Fruit fly (Drosophila melanogaster) whole organism, wandering third instar larva: ENCODE data around the gene Cyp312a1.
A peak's percentile ranks its signal among the peaks of the same experiment; 100 is the strongest.

Experiments
- Abd-B ChIP-seq: fragments of >200 bp; optimal IDR thresholded peaks from 2 replicates; lab custom pipeline; 2017; ENCODE audit warnings: missing biosample characterization, missing genetic modification characterization
- CG32264 ChIP-seq: fragments of 200-800 bp; sonication (Bioruptor generic); optimal IDR thresholded peaks from 2 replicates; lab custom pipeline; 2016; ENCODE audit warnings: missing biosample characterization, missing genetic modification characterization
- CG9705 ChIP-seq: fragments of 200-800 bp; sonication (Bioruptor generic); optimal IDR thresholded peaks from 2 replicates; lab custom pipeline; 2018; ENCODE audit warnings: missing biosample characterization, mild to moderate bottlenecking, missing genetic modification characterization
- CrebA ChIP-seq: fragments of 200-800 bp; sonication (Bioruptor generic); optimal IDR thresholded peaks from 2 replicates; lab custom pipeline; 2016; ENCODE audit warnings: missing biosample characterization, mild to moderate bottlenecking, missing genetic modification characterization, borderline replicate concordance
- Dfd ChIP-seq: fragments of >200 bp; optimal IDR thresholded peaks from 2 replicates; lab custom pipeline; 2017; ENCODE audit warnings: missing biosample characterization, missing genetic modification characterization
- Dif ChIP-seq: fragments of 200-275, 200-300 bp; sonication (Bioruptor generic); optimal IDR thresholded peaks from 2 replicates; lab custom pipeline; 2018; ENCODE audit warnings: missing biosample characterization, missing genetic modification characterization; ENCODE audit not compliant: partially characterized antibody
- GATAd ChIP-seq: sonication (Bioruptor generic); optimal IDR thresholded peaks from 2 replicates; lab custom pipeline; 2016; ENCODE audit warnings: missing biosample characterization, missing genetic modification characterization
- HLH106 ChIP-seq: fragments of 200-800 bp; optimal IDR thresholded peaks from 3 replicates; lab custom pipeline; 2019; ENCODE audit warnings: missing biosample characterization, mild to moderate bottlenecking, missing genetic modification characterization, moderate library complexity
- Hnf4 ChIP-seq: fragments of 200-800 bp; sonication (Bioruptor generic); optimal IDR thresholded peaks from 2 replicates; lab custom pipeline; 2016; ENCODE audit warnings: missing biosample characterization, mild to moderate bottlenecking, missing genetic modification characterization
- Hr78 ChIP-seq: fragments of >200 bp; optimal IDR thresholded peaks from 2 replicates; lab custom pipeline; 2017; ENCODE audit warnings: missing biosample characterization, missing genetic modification characterization
- Hr83 ChIP-seq: fragments of 200-300 bp; sonication (Bioruptor generic); optimal IDR thresholded peaks from 2 replicates; lab custom pipeline; 2016; ENCODE audit warnings: missing biosample characterization, mild to moderate bottlenecking, missing genetic modification characterization, moderate library complexity; ENCODE audit not compliant: poor library complexity, severe bottlenecking
- Jra ChIP-seq: sonication (Bioruptor generic); optimal IDR thresholded peaks from 2 replicates; lab custom pipeline; 2016; ENCODE audit warnings: missing biosample characterization, missing genetic modification characterization
- Mio ChIP-seq: sonication (Bioruptor generic); optimal IDR thresholded peaks from 2 replicates; lab custom pipeline; 2016; ENCODE audit warnings: missing biosample characterization, missing genetic modification characterization
- Myc ChIP-seq: fragments of >200 bp; optimal IDR thresholded peaks from 2 replicates; lab custom pipeline; 2017
- N ChIP-seq: fragments of >200 bp; optimal IDR thresholded peaks from 2 replicates; lab custom pipeline; 2018; ENCODE audit warnings: missing biosample characterization, missing external identifiers, missing genetic modification characterization
- OdsH ChIP-seq: fragments of 200-800 bp; sonication (Bioruptor generic); optimal IDR thresholded peaks from 2 replicates; lab custom pipeline; 2016; ENCODE audit warnings: missing biosample characterization, mild to moderate bottlenecking, missing genetic modification characterization
- Rel ChIP-seq, 2 experiments: fragments of 200-800 bp; sonication (Bioruptor generic) in 1 of 2; optimal IDR thresholded peaks; 2 replicates in 1 of 2; 3 replicates in 1 of 2; lab custom pipeline; 2016 to 2019; ENCODE audit warnings: mild to moderate bottlenecking in 2 of 2, missing biosample characterization in 2 of 2, missing genetic modification characterization in 2 of 2, moderate library complexity in 1 of 2
- Sp1 ChIP-seq: fragments of 200-800 bp; sonication (Bioruptor generic); optimal IDR thresholded peaks from 3 replicates; lab custom pipeline; 2019; ENCODE audit warnings: missing biosample characterization, mild to moderate bottlenecking, missing genetic modification characterization, moderate library complexity
- Vsx2 ChIP-seq: fragments of 200-300, 225-300 bp; sonication (Bioruptor generic); optimal IDR thresholded peaks from 2 replicates; lab custom pipeline; 2018; ENCODE audit warnings: missing biosample characterization, missing genetic modification characterization; ENCODE audit not compliant: partially characterized antibody
- br ChIP-seq: fragments of 200-800 bp; sonication (Bioruptor generic); optimal IDR thresholded peaks from 2 replicates; lab custom pipeline; 2016; ENCODE audit warnings: missing biosample characterization, missing genetic modification characterization
- brk ChIP-seq: fragments of 200-800 bp; sonication (Bioruptor generic); optimal IDR thresholded peaks from 2 replicates; lab custom pipeline; 2016; ENCODE audit warnings: missing biosample characterization, mild to moderate bottlenecking, missing genetic modification characterization
- dl ChIP-seq, 2 experiments: fragments of 175-275, 200-275 bp in 1 of 2; fragments of 200-275 bp in 1 of 2; sonication (Bioruptor generic); optimal IDR thresholded peaks; lab custom pipeline; 2018; ENCODE audit warnings: mild to moderate bottlenecking in 2 of 2, missing biosample characterization in 2 of 2, missing genetic modification characterization in 2 of 2, moderate library complexity in 2 of 2; ENCODE audit not compliant: partially characterized antibody in 2 of 2, insufficient read depth in 1 of 2
- dmrt93B ChIP-seq: fragments of 200-800 bp; sonication (Bioruptor generic); optimal IDR thresholded peaks from 2 replicates; lab custom pipeline; 2018; ENCODE audit warnings: missing biosample characterization, mild to moderate bottlenecking, missing genetic modification characterization
- dsf ChIP-seq: sonication (Bioruptor generic); optimal IDR thresholded peaks from 2 replicates; lab custom pipeline; 2016; ENCODE audit warnings: missing biosample characterization, missing genetic modification characterization, borderline replicate concordance
- ey ChIP-seq: fragments of 200-800 bp; sonication (Bioruptor generic); optimal IDR thresholded peaks from 2 replicates; lab custom pipeline; 2016; ENCODE audit warnings: missing biosample characterization, missing genetic modification characterization
- foxo ChIP-seq, 2 experiments: fragments of 200-800 bp; sonication (Bioruptor generic); optimal IDR thresholded peaks; 2 replicates in 1 of 2; 3 replicates in 1 of 2; lab custom pipeline; 2016 to 2017; ENCODE audit warnings: missing biosample characterization in 2 of 2, missing genetic modification characterization in 2 of 2
- fru ChIP-seq: fragments of 200-800 bp; sonication (Bioruptor generic); optimal IDR thresholded peaks from 3 replicates; lab custom pipeline; 2016; ENCODE audit warnings: missing biosample characterization, mild to moderate bottlenecking, missing genetic modification characterization
- jim ChIP-seq: fragments of 175-275, 200-325 bp; sonication (Bioruptor generic); optimal IDR thresholded peaks from 2 replicates; lab custom pipeline; 2016; ENCODE audit warnings: missing biosample characterization, mild to moderate bottlenecking, missing genetic modification characterization
- lola ChIP-seq: fragments of >200 bp; optimal IDR thresholded peaks from 2 replicates; lab custom pipeline; 2017; ENCODE audit warnings: missing biosample characterization, missing genetic modification characterization
- pan ChIP-seq: fragments of >200 bp; optimal IDR thresholded peaks from 2 replicates; lab custom pipeline; 2017
- psq ChIP-seq: fragments of 200-800 bp; sonication (Bioruptor generic); optimal IDR thresholded peaks from 3 replicates; lab custom pipeline; 2017; ENCODE audit warnings: missing biosample characterization, mild to moderate bottlenecking, missing genetic modification characterization, moderate library complexity
- rgr ChIP-seq: fragments of 200-800 bp; sonication (Bioruptor generic); optimal IDR thresholded peaks from 3 replicates; lab custom pipeline; 2016; ENCODE audit warnings: missing biosample characterization, mild to moderate bottlenecking, missing genetic modification characterization
- sage ChIP-seq: fragments of 200-800 bp; sonication (Bioruptor generic); optimal IDR thresholded peaks from 2 replicates; lab custom pipeline; 2016; ENCODE audit warnings: missing biosample characterization, mild to moderate bottlenecking, missing genetic modification characterization
- sv ChIP-seq: fragments of 200-800 bp; sonication (Bioruptor generic); optimal IDR thresholded peaks from 3 replicates; lab custom pipeline; 2016; ENCODE audit warnings: missing biosample characterization, missing genetic modification characterization
- tai ChIP-seq: sonication (Bioruptor generic); optimal IDR thresholded peaks from 2 replicates; lab custom pipeline; 2016; ENCODE audit warnings: missing biosample characterization, missing genetic modification characterization
- usp ChIP-seq: fragments of >200 bp; optimal IDR thresholded peaks from 2 replicates; lab custom pipeline; 2017; ENCODE audit warnings: missing biosample characterization, missing genetic modification characterization
- woc ChIP-seq: sonication (Bioruptor generic); optimal IDR thresholded peaks from 2 replicates; lab custom pipeline; 2016; ENCODE audit warnings: missing biosample characterization, mild to moderate bottlenecking, missing genetic modification characterization

The Cyp312a1 gene

dm6 chr3L:18105343-18106020, 27.0 kb downstream of the Cyp312a1 start:
- no peak for TF ChIP-seq Mio (GFP tag; lab: Kevin White, UChicago)
- no peak for TF ChIP-seq foxo (GFP tag; optimal IDR thresholded peaks at IDR 0.05; lab: Kevin White, UChicago)
- TF ChIP-seq brk (GFP tag; lab: Kevin White, UChicago): no peak
- TF ChIP-seq fru (GFP tag; lab: Kevin White, UChicago): peak; percentile 97
- peak; percentile 55 for TF ChIP-seq Dif (GFP tag; lab: Kevin White, UChicago)
- no peak for TF ChIP-seq GATAd
- TF ChIP-seq N (GFP tag; lab: Kevin White, UChicago): peak; percentile 23
- TF ChIP-seq Sp1 (GFP tag; lab: Kevin White, UChicago): no peak
- TF ChIP-seq lola: no peak
- TF ChIP-seq woc: no peak
- no peak for TF ChIP-seq tai (GFP tag; lab: Kevin White, UChicago)
- TF ChIP-seq dmrt93B (GFP tag; lab: Kevin White, UChicago): no peak
- TF ChIP-seq Hnf4 (GFP tag; lab: Kevin White, UChicago): no peak
- TF ChIP-seq, all 38 proteins: peak for 3

- TF ChIP-seq psq (GFP tag; lab: Kevin White, UChicago): no peak
- TF ChIP-seq N (GFP tag; lab: Kevin White, UChicago): no peak
- no peak for TF ChIP-seq woc
- no peak for TF ChIP-seq HLH106 (tag; lab: Kevin White, UChicago)
- TF ChIP-seq Hr78 (GFP tag; lab: Kevin White, UChicago): no peak
- no peak for TF ChIP-seq Vsx2 (GFP tag; lab: Kevin White, UChicago)
- no peak for TF ChIP-seq dmrt93B (GFP tag; lab: Kevin White, UChicago)
- TF ChIP-seq br (GFP tag; lab: Kevin White, UChicago): no peak
- TF ChIP-seq CG32264: no peak
- TF ChIP-seq Abd-B (GFP tag; lab: Kevin White, UChicago): no peak
- TF ChIP-seq CrebA: no peak
- no peak for TF ChIP-seq Hr83 (GFP tag; lab: Kevin White, UChicago)
- TF ChIP-seq brk (GFP tag; lab: Kevin White, UChicago): no peak
Measured at dm6 chr3L:18102161-18102565, 30.3 kb downstream of the Cyp312a1 start.

dm6 chr3L:18101421-18101996, 31.0 kb downstream of the Cyp312a1 start:
- TF ChIP-seq fru (GFP tag; lab: Kevin White, UChicago) (peak; percentile 31), CG9705 (no peak), Dif (GFP tag; lab: Kevin White, UChicago) (no peak), brk (GFP tag; lab: Kevin White, UChicago) (no peak), Mio (GFP tag; lab: Kevin White, UChicago) (no peak), CG32264 (no peak), woc (peak; percentile 7)

- TF ChIP-seq Mio (GFP tag; lab: Kevin White, UChicago) (no peak), Dfd (GFP tag; lab: Kevin White, UChicago) (no peak), GATAd (no peak), dl (GFP tag; optimal IDR thresholded peaks at IDR 0.05; lab: Kevin White, UChicago; ENCODE audit: insufficient read depth in 1 of 2, partially characterized antibody in 2 of 2) (no peak), Rel (GFP tag; optimal IDR thresholded peaks at IDR 0.05; lab: Kevin White, UChicago) (no peak), Rel (tag; optimal IDR thresholded peaks at IDR 0.05; lab: Kevin White, UChicago) (peak; percentile 6), N (GFP tag; lab: Kevin White, UChicago) (no peak), Sp1 (GFP tag; lab: Kevin White, UChicago) (peak; percentile 12), Hr83 (GFP tag; lab: Kevin White, UChicago) (no peak), Myc (lab: Kevin White, UChicago) (no peak), psq (GFP tag; lab: Kevin White, UChicago) (no peak), sage (no peak), br (GFP tag; lab: Kevin White, UChicago) (peak; percentile 53), fru (GFP tag; lab: Kevin White, UChicago) (peak; percentile 35), HLH106 (tag; lab: Kevin White, UChicago) (peak; percentile 24), dsf (no peak), CG32264 (no peak), brk (GFP tag; lab: Kevin White, UChicago) (no peak), Hr78 (GFP tag; lab: Kevin White, UChicago) (no peak), Jra (GFP tag; lab: Kevin White, UChicago) (no peak), CrebA (no peak), OdsH (GFP tag; lab: Kevin White, UChicago) (peak; percentile 10), CG9705 (no peak), dmrt93B (GFP tag; lab: Kevin White, UChicago) (no peak), woc (no peak), sv (GFP tag; lab: Kevin White, UChicago) (no peak), usp (no peak), Dif (GFP tag; lab: Kevin White, UChicago) (no peak), jim (GFP tag; lab: Kevin White, UChicago) (no peak), lola (no peak), Vsx2 (GFP tag; lab: Kevin White, UChicago) (no peak), rgr (GFP tag; lab: Kevin White, UChicago) (peak; percentile 48), pan (lab: Kevin White, UChicago) (no peak), Hnf4 (GFP tag; lab: Kevin White, UChicago) (no peak), ey (GFP tag; lab: Kevin White, UChicago) (peak; percentile 46), Abd-B (GFP tag; lab: Kevin White, UChicago) (no peak), tai (GFP tag; lab: Kevin White, UChicago) (no peak)
Measured at dm6 chr3L:18099715-18100114, 32.8 kb downstream of the Cyp312a1 start.
